Fruit fly (Drosophila melanogaster): Measurements from ENCODE around the gene Pfdn2.

Gene Pfdn2

dm6 chr3L:11061200-11061599, 13.0 kb downstream of the Pfdn2 start, which contains the start of the genes CG6321 and Blos2 (continued):
- TF ChIP-seq Lpt (GFP tag; optimal IDR thresholded peaks at IDR 0.05) (peak; percentile 61), fd85E (GFP tag; optimal IDR thresholded peaks at IDR 0.05) (no peak), CG8119 (GFP tag; IDR thresholded peaks at IDR 0.05) (peak; percentile 81; the same call in 2 of the 3 replicates), dac (GFP tag; optimal IDR thresholded peaks at IDR 0.05) (peak; percentile 13), cyc (GFP tag; optimal IDR thresholded peaks at IDR 0.05) (peak; percentile 63), Sox102F (GFP tag; optimal IDR thresholded peaks at IDR 0.05) (peak; percentile 66), topi (GFP tag; optimal IDR thresholded peaks at IDR 0.05) (peak; percentile 79), OdsH (GFP tag; optimal IDR thresholded peaks at IDR 0.05) (peak; percentile 78), eg (GFP tag; IDR thresholded peaks at IDR 0.05) (no peak; the same call in 1 of the 3 replicates), net (GFP tag; optimal IDR thresholded peaks at IDR 0.05) (peak; percentile 70), CG16779 (tag; optimal IDR thresholded peaks at IDR 0.05) (peak; percentile 33), Hr4 (GFP tag; optimal IDR thresholded peaks at IDR 0.05) (peak; percentile 80), acj6 (GFP tag; optimal IDR thresholded peaks at IDR 0.05) (peak; percentile 73), CG11902 (GFP tag; optimal IDR thresholded peaks at IDR 0.05) (peak; percentile 43), Smox (GFP tag; optimal IDR thresholded peaks at IDR 0.05) (peak; percentile 75), Hr39 (GFP tag; optimal IDR thresholded peaks at IDR 0.05) (peak; percentile 65), dsx (GFP tag; optimal IDR thresholded peaks at IDR 0.05; ENCODE audit: poor library complexity, severe bottlenecking) (peak; percentile 83), Blimp-1 (GFP tag; optimal IDR thresholded peaks at IDR 0.05) (peak; percentile 9), achi (GFP tag; optimal IDR thresholded peaks at IDR 0.05) (peak; percentile 73), pdm3 (GFP tag; optimal IDR thresholded peaks at IDR 0.05) (peak; percentile 78), Sox14 (GFP tag; optimal IDR thresholded peaks at IDR 0.05) (peak; percentile 76), spab (GFP tag; optimal IDR thresholded peaks at IDR 0.05) (peak; percentile 43), CG8632 (GFP tag; optimal IDR thresholded peaks at IDR 0.05) (peak; percentile 60), CG32006 (GFP tag; optimal IDR thresholded peaks at IDR 0.05) (peak; percentile 81), Eip78C (GFP tag) (peak; percentile 95), CG8319 (GFP tag; optimal IDR thresholded peaks at IDR 0.05) (peak; percentile 14), ss (GFP tag; optimal IDR thresholded peaks at IDR 0.05) (peak; percentile 52 to 62), Met (GFP tag; optimal IDR thresholded peaks at IDR 0.05) (peak; percentile 79), esn (GFP tag; optimal IDR thresholded peaks at IDR 0.05) (peak; percentile 85), CG6792 (GFP tag; optimal IDR thresholded peaks at IDR 0.05) (peak; percentile 75), CG6163 (GFP tag; IDR thresholded peaks at IDR 0.05) (peak; percentile 70)

DNA sequence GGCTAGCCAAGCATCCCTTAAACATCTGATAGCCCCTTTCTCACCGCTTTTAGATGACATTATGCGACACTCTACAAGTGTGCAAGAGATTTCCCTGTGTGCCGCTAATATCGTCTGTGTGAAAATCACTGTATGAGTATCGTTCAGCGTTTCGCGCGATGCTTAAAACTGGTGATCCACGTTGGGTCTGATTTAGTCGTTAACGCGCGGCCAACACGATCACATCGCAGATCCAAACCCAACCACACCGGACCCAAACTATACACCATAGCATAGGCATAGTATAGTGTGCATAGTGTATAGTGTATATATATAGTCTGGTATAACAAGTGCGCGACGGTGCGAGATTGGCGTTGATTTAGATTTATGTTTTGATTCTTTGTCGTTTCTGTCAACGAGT, 20.3 kb downstream of the Pfdn2 start, which contains the start of gene CG7888:
CG7888 (plus strand) TSS at position 193 of the 400 bp plus-strand sequence.
- no peak for TF ChIP-seq CG10631 (GFP tag; optimal IDR thresholded peaks at IDR 0.05)
- no peak for TF ChIP-seq cyc (GFP tag; optimal IDR thresholded peaks at IDR 0.05)
- 0 out of 2 replicates have a peak, but pooled peaks have one; percentile 11 for TF ChIP-seq CG15336 (GFP tag; IDR thresholded peaks at IDR 0.05)

DNA sequence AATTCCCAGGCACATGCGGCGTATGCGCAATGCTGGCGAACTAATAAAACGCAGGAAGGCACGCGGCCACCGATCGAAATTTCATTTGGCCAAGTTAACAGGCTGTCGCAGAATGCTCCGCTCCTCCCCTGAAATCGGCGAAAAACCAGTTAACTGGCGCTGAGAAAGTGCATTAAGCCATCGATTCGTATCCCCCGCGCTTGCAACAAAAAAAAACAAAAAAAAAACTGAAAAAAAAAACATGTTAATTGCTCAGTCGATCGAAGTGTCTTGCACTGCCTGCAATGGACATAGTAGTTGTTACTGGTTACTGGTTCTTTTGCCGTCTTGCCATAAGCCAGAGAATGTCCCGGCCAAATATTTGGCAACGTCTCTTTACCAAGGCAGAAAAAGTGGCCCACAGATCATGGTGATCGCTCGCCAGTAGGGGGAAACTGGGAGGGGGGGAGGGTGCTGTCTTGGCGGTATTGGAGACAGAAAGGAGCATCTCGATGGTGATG, 21.4 kb downstream of the Pfdn2 start:
- TF ChIP-seq CG6163 (GFP tag; IDR thresholded peaks at IDR 0.05) (peak; percentile 71; the same call in 2 of the 3 replicates), eg (GFP tag; IDR thresholded peaks at IDR 0.05) (peak; percentile 74), Lpt (GFP tag; optimal IDR thresholded peaks at IDR 0.05) (peak; percentile 18), CG32006 (GFP tag; optimal IDR thresholded peaks at IDR 0.05) (peak; percentile 15), Ets96B (tag; optimal IDR thresholded peaks at IDR 0.05) (no peak), Ets21C (GFP tag; optimal IDR thresholded peaks at IDR 0.05) (no peak), CG15336 (GFP tag; IDR thresholded peaks at IDR 0.05) (peak; percentile 69), lz (GFP tag; optimal IDR thresholded peaks at IDR 0.05) (no peak), CG16779 (tag; optimal IDR thresholded peaks at IDR 0.05) (peak; percentile 29), CG8119 (GFP tag; IDR thresholded peaks at IDR 0.05) (peak; percentile 64), Gug (GFP tag; IDR thresholded peaks at IDR 0.05) (peak; percentile 24; the same call in 1 of the 2 replicates), dac (GFP tag; optimal IDR thresholded peaks at IDR 0.05) (peak; percentile 17), cyc (GFP tag; optimal IDR thresholded peaks at IDR 0.05) (no peak), CG10631 (GFP tag; optimal IDR thresholded peaks at IDR 0.05) (no peak), Eip78C (GFP tag) (peak; percentile 47), CG3919 (GFP tag; optimal IDR thresholded peaks at IDR 0.05) (peak; percentile 12), CG6276 (GFP tag; optimal IDR thresholded peaks at IDR 0.05) (peak; percentile 75), CG11294 (GFP tag; IDR thresholded peaks at IDR 0.05) (0 out of 2 replicates have a peak, but pooled peaks have one; percentile 7)
